Worm (Caenorhabditis elegans): ENCODE measurements around the gene nhr-52.

nhr-52 gene

DNA sequence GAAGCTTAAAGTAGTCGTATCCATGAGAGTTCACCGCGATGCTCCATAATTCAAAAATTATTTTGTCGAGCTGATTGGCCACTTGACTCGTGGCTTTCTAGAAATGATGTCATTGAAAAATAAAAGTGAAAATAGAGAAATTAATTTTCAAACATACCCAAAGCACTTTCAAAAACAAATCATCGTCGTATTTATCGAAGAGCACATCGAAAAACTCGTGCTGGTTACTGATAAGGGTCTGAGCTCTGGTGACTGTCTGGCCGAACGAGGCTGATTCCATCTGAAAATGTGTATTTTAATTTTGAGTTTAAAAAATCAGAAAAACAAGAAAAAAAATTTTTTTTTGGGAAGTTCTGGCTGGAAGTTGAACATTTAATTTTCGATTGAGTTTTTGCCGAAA lies 35.1 kb downstream of the nhr-52 start:
- no peak for TF ChIP-seq tlf-1 (GFP tag; optimal IDR thresholded peaks at IDR 0.05)
- TF ChIP-seq F57A8.1 (GFP tag; optimal IDR thresholded peaks at IDR 0.05), result no peak
- no peak for TF ChIP-seq F37B4.10 (GFP tag; IDR thresholded peaks at IDR 0.05)
- TF ChIP-seq lsl-1 (GFP tag; optimal IDR thresholded peaks at IDR 0.05), result no peak
- no peak for TF ChIP-seq tbx-9 (tag; optimal IDR thresholded peaks at IDR 0.05; ENCODE audit: borderline replicate concordance)
- no peak for TF ChIP-seq F39B2.1 (GFP tag; IDR thresholded peaks at IDR 0.05)
- no peak for TF ChIP-seq F33H1.4 (GFP tag; IDR thresholded peaks at IDR 0.05)
- no peak for TF ChIP-seq cebp-2 (GFP tag; IDR thresholded peaks at IDR 0.05)
- no peak for TF ChIP-seq ZK185.1 (tag; optimal IDR thresholded peaks at IDR 0.05; ENCODE audit: poor library complexity, severe bottlenecking)
- TF ChIP-seq lin-40 (tag; optimal IDR thresholded peaks at IDR 0.05), result no peak
- TF ChIP-seq Y53G8AR.9 (GFP tag; conservative IDR thresholded peaks at IDR 0.05), result no peak

DNA sequence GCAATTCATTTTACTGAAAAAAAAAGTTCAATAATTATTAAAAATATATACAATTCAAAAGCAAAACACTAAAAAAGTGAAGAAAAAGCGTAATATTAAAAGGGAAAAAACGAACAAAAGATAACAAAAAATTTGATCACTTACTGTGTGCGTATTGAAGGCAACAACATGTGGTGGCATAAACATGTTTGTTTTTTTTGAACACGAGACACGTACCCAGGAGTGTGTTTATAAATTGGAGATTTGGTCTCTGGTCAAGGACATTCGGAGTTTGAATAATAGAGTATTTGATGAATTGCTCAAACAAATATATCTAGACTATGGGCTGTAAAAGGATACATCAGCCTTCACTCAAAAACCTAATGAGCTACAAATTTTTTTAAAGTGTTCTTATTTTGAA lies 38.3 kb downstream of the nhr-52 start:
- no peak for TF ChIP-seq F33H1.4 (GFP tag; IDR thresholded peaks at IDR 0.05)
- TF ChIP-seq lsl-1 (GFP tag; optimal IDR thresholded peaks at IDR 0.05), result no peak
- no peak for TF ChIP-seq F39B2.1 (GFP tag; IDR thresholded peaks at IDR 0.05)
- TF ChIP-seq F10E7.11 (tag; optimal IDR thresholded peaks at IDR 0.05), result no peak
- TF ChIP-seq zfh-2 (GFP tag; conservative IDR thresholded peaks at IDR 0.05), result no peak

DNA sequence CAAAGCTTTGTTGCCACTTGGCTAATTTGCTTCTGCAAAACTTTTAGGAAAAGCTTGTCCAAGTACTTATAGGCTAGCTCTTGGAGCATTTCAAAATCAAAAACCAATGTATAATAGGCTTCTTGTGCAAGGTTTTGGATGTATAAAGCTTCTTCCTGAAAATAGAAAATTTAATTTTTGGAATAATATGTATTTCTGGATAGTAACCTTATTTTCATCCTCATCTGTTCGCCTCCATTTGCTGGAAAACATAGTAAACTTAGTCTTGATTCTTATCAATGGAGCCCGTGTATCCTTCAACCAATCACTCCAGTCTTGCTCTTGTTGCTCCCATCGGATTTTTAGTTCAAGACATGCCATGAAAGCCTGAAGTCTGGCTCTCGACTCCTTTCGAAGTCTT lies 39.4 kb downstream of the nhr-52 start, which contains the start of gene Y6E2A.4:
TSS of gene Y6E2A.4 (minus strand) at position 101 of the 400 bp plus-strand sequence.
- no peak for TF ChIP-seq ets-4 (GFP tag; optimal IDR thresholded peaks at IDR 0.05)
- no peak for TF ChIP-seq dpff-1 (tag; optimal IDR thresholded peaks at IDR 0.05)
- TF ChIP-seq F10E7.11 (tag; optimal IDR thresholded peaks at IDR 0.05), result no peak
- TF ChIP-seq snpc-1.3 (tag; optimal IDR thresholded peaks at IDR 0.05; ENCODE audit: insufficient read depth), result no peak
- TF ChIP-seq Y67H2A.10 (GFP tag; conservative IDR thresholded peaks at IDR 0.05), result no peak
- TF ChIP-seq F55B11.4 (tag; optimal IDR thresholded peaks at IDR 0.05; ENCODE audit: borderline replicate concordance, insufficient read depth), result no peak
- TF ChIP-seq F57C9.4 (tag; optimal IDR thresholded peaks at IDR 0.05), result no peak
- TF ChIP-seq ztf-26 (tag; optimal IDR thresholded peaks at IDR 0.05), result no peak
- TF ChIP-seq snpc-1.1 (tag; optimal IDR thresholded peaks at IDR 0.05; ENCODE audit: insufficient read depth), result no peak
- no peak for TF ChIP-seq die-1 (tag; optimal IDR thresholded peaks at IDR 0.05)
- no peak for TF ChIP-seq rcor-1 (GFP tag; IDR thresholded peaks at IDR 0.05)
- no peak for TF ChIP-seq gei-17 (GFP tag; optimal IDR thresholded peaks at IDR 0.05)
- no peak for TF ChIP-seq Y53G8AR.9 (GFP tag; conservative IDR thresholded peaks at IDR 0.05)
- TF ChIP-seq tbx-9 (tag; optimal IDR thresholded peaks at IDR 0.05; ENCODE audit: borderline replicate concordance), result no peak
- TF ChIP-seq nhr-179 (tag; optimal IDR thresholded peaks at IDR 0.05), result no peak
- no peak for TF ChIP-seq lin-35 (GFP tag; optimal IDR thresholded peaks at IDR 0.05)
- no peak for TF ChIP-seq sptf-2 (GFP tag; optimal IDR thresholded peaks at IDR 0.05)

DNA sequence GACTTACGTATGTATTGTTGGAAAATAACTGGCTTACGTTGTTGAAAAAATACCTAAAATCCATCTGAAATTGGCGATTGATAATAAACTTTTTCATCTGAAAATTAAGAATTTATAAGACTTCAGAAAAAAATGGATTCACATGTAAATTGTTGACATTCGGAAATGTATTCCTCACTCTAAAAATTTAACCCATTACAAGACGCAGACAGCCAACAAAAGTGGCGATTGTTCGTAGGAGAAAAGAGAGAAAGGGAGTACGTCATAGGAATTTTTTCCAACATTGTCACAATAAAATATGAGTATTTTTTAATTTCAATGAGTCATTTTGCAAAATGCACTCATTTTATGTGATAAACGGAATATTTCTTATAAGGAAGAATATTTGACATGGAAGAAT lies 41.2 kb downstream of the nhr-52 start, which contains the start of gene Y6E2A.5:
TSS of gene Y6E2A.5 (minus strand) at position 101 of the 400 bp plus-strand sequence.
- TF ChIP-seq nhr-27 (tag; optimal IDR thresholded peaks at IDR 0.05) (no peak), snpc-1.1 (tag; optimal IDR thresholded peaks at IDR 0.05; ENCODE audit: insufficient read depth) (no peak), F39B2.1 (GFP tag; IDR thresholded peaks at IDR 0.05) (no peak), nfya-1 (tag; optimal IDR thresholded peaks at IDR 0.05; ENCODE audit: borderline replicate concordance, insufficient read depth) (no peak), lin-26 (GFP tag; IDR thresholded peaks at IDR 0.05) (no peak), zfh-2 (GFP tag; conservative IDR thresholded peaks at IDR 0.05) (no peak), Y79H2A.3 (GFP tag; conservative IDR thresholded peaks at IDR 0.05) (no peak), lin-35 (GFP tag; optimal IDR thresholded peaks at IDR 0.05) (no peak), hmg-1.2 (GFP tag; IDR thresholded peaks at IDR 0.05) (no peak)
